Fruit fly (Drosophila melanogaster) Kc167 (cell line): ENCODE measurements around the gene CG10211.

ENCODE experiments used
- Myc ChIP-seq: fragments of >200 bp; optimal IDR thresholded peaks from 2 replicates; lab custom pipeline; 2017; ENCODE audit warnings: missing external identifiers
- Sin3A ChIP-seq: fragments of >200 bp; optimal IDR thresholded peaks from 2 replicates; lab custom pipeline; 2018; ENCODE audit warnings: missing external identifiers
- h ChIP-seq: fragments of >200 bp; optimal IDR thresholded peaks from 3 replicates; lab custom pipeline; 2018; ENCODE audit warnings: missing external identifiers
- insv ChIP-seq: fragments of >200 bp; optimal IDR thresholded peaks from 3 replicates; lab custom pipeline; 2018; ENCODE audit warnings: missing external identifiers
- psq ChIP-seq: fragments of >200 bp; optimal IDR thresholded peaks from 2 replicates; lab custom pipeline; 2017; ENCODE audit warnings: missing external identifiers
- ttk ChIP-seq: sonication (Bioruptor generic); optimal IDR thresholded peaks from 2 replicates; lab custom pipeline; 2017; ENCODE audit warnings: missing external identifiers

DNA sequence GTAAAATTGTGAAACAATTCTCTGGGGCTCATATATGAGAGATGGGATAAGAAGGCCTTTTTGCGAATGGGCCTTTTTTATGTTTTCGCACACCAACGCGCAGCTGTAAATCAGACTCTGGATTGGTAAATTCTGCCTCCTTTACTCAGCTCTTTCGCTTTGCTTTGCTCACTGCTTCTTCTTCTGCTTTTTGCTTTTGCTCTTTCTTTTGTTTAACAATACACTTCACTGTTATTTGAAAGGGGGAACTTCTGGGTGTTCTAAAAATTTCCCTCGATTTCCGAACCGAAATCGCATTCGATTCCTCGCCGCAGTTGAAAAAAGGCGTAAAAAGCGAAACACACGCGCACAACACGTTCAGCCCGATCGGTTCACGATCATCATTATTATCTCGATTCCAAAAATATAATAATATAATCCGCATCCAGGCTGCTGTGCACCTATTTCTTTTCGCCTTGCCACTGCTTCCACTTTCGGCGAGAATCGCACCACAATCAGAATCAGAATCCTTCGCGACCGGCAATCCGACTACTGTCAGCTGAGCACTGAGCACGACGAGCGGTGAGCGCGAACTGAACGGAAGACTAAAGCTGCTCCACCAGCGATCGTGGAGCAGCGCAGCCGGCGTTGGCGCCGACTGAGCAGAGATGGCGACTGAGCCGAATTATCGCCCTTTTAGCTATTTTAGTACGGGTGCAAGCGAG lies 54.6 kb downstream of the CG10211 start:
- no peak for TF ChIP-seq Sin3A (lab: Kevin White, UChicago)
- TF ChIP-seq h (lab: Kevin White, UChicago): no peak
- TF ChIP-seq insv (lab: Kevin White, UChicago): no peak
- no peak for TF ChIP-seq psq (lab: Kevin White, UChicago)
- no peak for TF ChIP-seq ttk (lab: Kevin White, UChicago)
- TF ChIP-seq Myc (lab: Kevin White, UChicago): no peak
